Worm (Caenorhabditis elegans) whole organism, midembryonic: ENCODE data around the gene F02E11.3.

Source experiments
- T22C8.4 ChIP-seq: fragments of 200-800 bp; sonication (Bioruptor generic); IDR thresholded peaks from 2 replicates; pipeline ENCODE4 v1.3.6; 2022; ENCODE audit warnings: missing genetic modification characterization, missing compliant biosample characterization
- cog-1 ChIP-seq: sonication (generic microtip); optimal IDR thresholded peaks from 2 replicates; lab custom pipeline; 2016; ENCODE audit warnings: missing genetic modification characterization, missing compliant biosample characterization
- med-1 ChIP-seq: sonication (generic microtip); optimal IDR thresholded peaks from 2 replicates; lab custom pipeline; 2017; ENCODE audit warnings: missing genetic modification characterization, mild to moderate bottlenecking, missing compliant biosample characterization, antibody characterized with exemption, missing genetic modification reagents; ENCODE audit not compliant: insufficient read depth
- ztf-23 ChIP-seq: fragments of 200-800 bp; sonication (Bioruptor generic); IDR thresholded peaks from 2 replicates; pipeline ENCODE4 v1.3.6; 2022; ENCODE audit warnings: missing genetic modification reagents, missing genetic modification characterization, missing compliant biosample characterization
- ztf-29 ChIP-seq: fragments of 200-800 bp; sonication (Bioruptor generic); IDR thresholded peaks from 2 replicates; pipeline ENCODE4 v1.3.6; 2022; ENCODE audit warnings: missing genetic modification reagents, missing genetic modification characterization, missing compliant biosample characterization

- no peak for TF ChIP-seq ztf-29 (GFP tag; lab: Robert Waterston, UW)
- no peak for TF ChIP-seq med-1 (GFP tag; lab: Kevin White, UChicago)
- no peak for TF ChIP-seq cog-1 (tag; lab: Kevin White, UChicago)
- TF ChIP-seq ztf-23 (GFP tag; lab: Robert Waterston, UW): no peak
- no peak for TF ChIP-seq T22C8.4 (GFP tag; lab: Robert Waterston, UW)
Measured at ce11 chrII:3244070-3244469, 30.8 kb downstream of the F02E11.3 start, which contains the start of gene C17F4.12.
